Fruit fly (Drosophila melanogaster): ENCODE results near the gene Bdp1.
A peak's percentile ranks its signal among the peaks of the same experiment; 100 is the strongest.

Gene Bdp1

DNA sequence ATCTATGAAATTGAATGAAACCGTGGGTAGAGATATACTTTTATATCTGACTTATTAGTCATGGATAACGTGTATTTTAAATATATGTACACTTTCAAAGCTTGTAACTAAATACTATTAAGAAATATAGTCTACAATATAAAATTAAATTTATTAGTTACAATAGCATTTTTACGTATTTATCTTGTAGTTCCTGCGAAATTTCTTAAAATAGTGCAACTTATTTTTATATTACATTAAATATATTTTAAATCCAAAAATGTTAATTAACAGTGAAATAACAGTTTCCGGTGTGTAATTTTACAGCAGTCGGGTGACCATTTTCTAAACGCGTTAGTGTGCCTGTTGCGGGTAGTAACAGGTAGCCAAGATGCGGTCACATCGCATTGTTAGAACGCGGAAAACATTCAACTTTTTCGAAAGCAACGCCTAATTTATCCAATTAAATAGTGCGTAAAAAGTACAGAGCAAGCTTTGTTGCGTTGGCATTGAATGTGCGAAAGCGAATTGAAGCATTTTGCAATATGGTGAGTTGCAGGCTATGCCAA lies 25.0 kb upstream of the Bdp1 start, which contains the start of the genes CG10859 and CG7110:
TSS of gene CG10859 (minus strand) at position 51 of the 548 bp plus-strand sequence.
TSS of gene CG7110 (plus strand) at position 378 of the 548 bp plus-strand sequence.
- TF ChIP-seq CG34367 (tag; optimal IDR thresholded peaks at IDR 0.05) (peak; percentile 10), gl (tag; optimal IDR thresholded peaks at IDR 0.05) (no peak), Snoo (tag; optimal IDR thresholded peaks at IDR 0.05) (peak; percentile 49)

DNA sequence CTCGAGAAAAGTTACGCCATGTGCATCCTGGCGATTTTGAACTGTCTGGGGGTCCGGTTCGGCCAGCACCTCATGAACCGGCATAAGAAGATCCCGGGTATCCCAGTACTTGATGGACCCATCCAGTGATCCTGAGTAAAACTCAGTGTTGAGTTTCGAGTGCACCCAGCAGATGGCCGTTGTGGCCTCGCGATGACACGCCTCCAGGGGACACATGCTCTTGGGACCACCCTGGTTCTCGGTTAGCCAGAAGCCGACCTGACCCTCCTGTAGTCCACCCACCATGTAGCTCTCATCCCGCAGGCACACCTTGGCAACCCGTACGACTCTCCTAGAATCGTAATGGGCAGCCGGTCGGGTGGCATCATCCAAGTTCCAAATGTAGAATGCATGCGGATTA lies 23.7 kb upstream of the Bdp1 start:
- TF ChIP-seq CG15710 (tag; optimal IDR thresholded peaks at IDR 0.05) (no peak), Pif1A (GFP tag; optimal IDR thresholded peaks at IDR 0.05) (no peak), Snoo (tag; optimal IDR thresholded peaks at IDR 0.05) (no peak), CG17806 (tag; optimal IDR thresholded peaks at IDR 0.05) (no peak), CG32121 (GFP tag; IDR thresholded peaks at IDR 0.05) (no peak), CG34367 (tag; optimal IDR thresholded peaks at IDR 0.05) (no peak), gl (tag; optimal IDR thresholded peaks at IDR 0.05) (no peak), Pif1B (GFP tag; optimal IDR thresholded peaks at IDR 0.05) (no peak), CG13204 (GFP tag; optimal IDR thresholded peaks at IDR 0.05) (no peak), CG9948 (tag; optimal IDR thresholded peaks at IDR 0.05) (no peak), CG4496 (GFP tag; IDR thresholded peaks at IDR 0.05) (no peak)

DNA sequence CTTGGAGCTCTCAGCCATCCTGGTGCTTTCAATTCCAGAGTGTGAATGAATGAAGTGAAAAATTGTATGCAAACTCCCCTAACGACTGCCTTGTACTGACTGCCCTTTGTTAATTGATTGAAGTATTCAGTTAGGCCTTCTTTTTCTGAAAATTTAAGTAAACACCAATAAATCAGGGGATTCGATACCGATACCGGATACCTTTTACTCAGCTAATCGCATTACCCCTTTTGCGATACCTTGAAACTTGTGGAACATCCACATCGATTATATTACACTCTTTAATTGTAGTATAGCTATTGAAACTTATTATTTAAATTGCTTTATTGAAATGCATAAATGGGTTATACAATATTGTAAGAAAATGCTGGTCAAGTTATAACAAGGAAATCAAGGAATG lies 22.4 kb upstream of the Bdp1 start, which contains the start of gene CG16957:
TSS of gene CG16957 (minus strand) at position 101 of the 400 bp plus-strand sequence.
- TF ChIP-seq CG15710 (tag; optimal IDR thresholded peaks at IDR 0.05) (no peak), CG8159 (tag; optimal IDR thresholded peaks at IDR 0.05) (no peak), CG17806 (tag; optimal IDR thresholded peaks at IDR 0.05) (no peak), fd96Ca (GFP tag; IDR thresholded peaks at IDR 0.05) (no peak), CG10348 (GFP tag; IDR thresholded peaks at IDR 0.05) (no peak), Pif1B (GFP tag; optimal IDR thresholded peaks at IDR 0.05) (no peak), CG14655 (GFP tag; optimal IDR thresholded peaks at IDR 0.05) (no peak)

DNA sequence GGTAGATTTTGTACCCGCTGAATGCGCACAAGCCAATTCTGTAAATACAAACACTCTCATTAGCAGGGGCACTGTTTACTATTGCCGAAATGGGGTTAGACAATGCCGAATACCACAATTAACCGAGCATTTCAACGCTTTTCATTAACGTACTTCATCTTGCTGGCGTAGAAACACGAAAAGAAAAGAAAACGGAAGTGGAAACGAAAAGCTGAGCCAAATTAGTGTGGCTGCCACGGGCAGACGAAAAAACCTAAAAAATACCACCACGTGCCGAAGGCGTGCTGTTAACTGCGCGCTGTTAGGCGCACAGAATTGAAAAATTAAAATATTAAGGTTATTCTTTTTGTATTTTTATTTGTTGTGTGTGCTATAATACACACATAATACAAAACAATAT lies 21.2 kb upstream of the Bdp1 start, which contains the start of gene RpL24:
TSS of gene RpL24 (minus strand) at position 229 of the 400 bp plus-strand sequence.
- peak; percentile 62; the same call in 1 of the 2 replicates for TF ChIP-seq CG32121 (GFP tag; IDR thresholded peaks at IDR 0.05)
- TF ChIP-seq CG4496 (GFP tag; IDR thresholded peaks at IDR 0.05): peak; percentile 92
- TF ChIP-seq CG10348 (GFP tag; IDR thresholded peaks at IDR 0.05): no peak
- TF ChIP-seq CG8301 (tag; optimal IDR thresholded peaks at IDR 0.05): peak; percentile 59
- TF ChIP-seq CG8159 (tag; optimal IDR thresholded peaks at IDR 0.05): peak; percentile 66
- no peak for TF ChIP-seq EcR (GFP tag; optimal IDR thresholded peaks at IDR 0.05)
- TF ChIP-seq gl (tag; optimal IDR thresholded peaks at IDR 0.05): peak; percentile 80
- no peak for TF ChIP-seq CG14655 (GFP tag; optimal IDR thresholded peaks at IDR 0.05)
- peak; percentile 8 for TF ChIP-seq CG9948 (tag; optimal IDR thresholded peaks at IDR 0.05)
- no peak for TF ChIP-seq D1 (tag; optimal IDR thresholded peaks at IDR 0.05)
- TF ChIP-seq CG17806 (tag; optimal IDR thresholded peaks at IDR 0.05): peak; percentile 25
- no peak for TF ChIP-seq CG13204 (GFP tag; optimal IDR thresholded peaks at IDR 0.05)
- TF ChIP-seq Pif1B (GFP tag; optimal IDR thresholded peaks at IDR 0.05): peak; percentile 84
- TF ChIP-seq rn (GFP tag; IDR thresholded peaks at IDR 0.05): peak; percentile 62; the same call in 1 of the 2 replicates
- TF ChIP-seq Snoo (tag; optimal IDR thresholded peaks at IDR 0.05): peak; percentile 95
- peak; percentile 70 for TF ChIP-seq CG15710 (tag; optimal IDR thresholded peaks at IDR 0.05)
- TF ChIP-seq Ets98B (GFP tag; IDR thresholded peaks at IDR 0.05): peak; percentile 80
- peak; percentile 63; the same call in 1 of the 3 replicates for TF ChIP-seq fd96Ca (GFP tag; IDR thresholded peaks at IDR 0.05)
- TF ChIP-seq CG34367 (tag; optimal IDR thresholded peaks at IDR 0.05): peak; percentile 82
- peak; percentile 89 for TF ChIP-seq Pif1A (GFP tag; optimal IDR thresholded peaks at IDR 0.05)
- peak; percentile 81 for TF ChIP-seq CG12605 (GFP tag; IDR thresholded peaks at IDR 0.05)

DNA sequence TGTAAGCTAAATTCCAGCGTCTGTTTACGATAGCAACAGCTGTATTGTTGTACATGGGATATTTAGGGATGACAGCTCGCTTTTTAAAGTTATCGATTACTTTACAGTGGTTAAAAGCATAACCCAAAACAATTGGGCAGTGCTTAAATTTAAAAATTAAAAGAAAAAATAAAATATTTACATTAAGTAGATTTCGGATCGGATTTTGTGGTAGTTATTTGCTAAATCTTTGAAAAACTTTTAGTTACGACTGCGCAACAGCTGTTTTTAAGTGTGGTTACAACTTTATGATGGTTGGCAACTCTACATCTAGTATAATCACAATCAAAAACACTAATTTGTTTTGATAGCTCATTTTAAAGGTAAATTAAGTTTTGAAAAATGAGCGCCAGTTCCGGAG lies 13.6 kb upstream of the Bdp1 start, which contains the start of the genes Ing5 and CG7099:
TSS of gene Ing5 (minus strand) at position 58 of the 400 bp plus-strand sequence.
TSS of gene CG7099 (plus strand) at position 317 of the 400 bp plus-strand sequence.
- TF ChIP-seq Ets98B (GFP tag; IDR thresholded peaks at IDR 0.05) (peak; percentile 93), CG12605 (GFP tag; IDR thresholded peaks at IDR 0.05) (peak; percentile 89), CG34367 (tag; optimal IDR thresholded peaks at IDR 0.05) (peak; percentile 88), CG13204 (GFP tag; optimal IDR thresholded peaks at IDR 0.05) (no peak), CG32121 (GFP tag; IDR thresholded peaks at IDR 0.05) (peak; percentile 93), rn (GFP tag; IDR thresholded peaks at IDR 0.05) (peak; percentile 87), CG4496 (GFP tag; IDR thresholded peaks at IDR 0.05) (peak; percentile 96), D1 (tag; optimal IDR thresholded peaks at IDR 0.05) (no peak), EcR (GFP tag; optimal IDR thresholded peaks at IDR 0.05) (no peak), CG8159 (tag; optimal IDR thresholded peaks at IDR 0.05) (peak; percentile 93), Snoo (tag; optimal IDR thresholded peaks at IDR 0.05) (peak; percentile 95), CG10348 (GFP tag; IDR thresholded peaks at IDR 0.05) (peak; percentile 63), CG9948 (tag; optimal IDR thresholded peaks at IDR 0.05) (peak; percentile 92), Pif1A (GFP tag; optimal IDR thresholded peaks at IDR 0.05) (no peak), CG8301 (tag; optimal IDR thresholded peaks at IDR 0.05) (peak; percentile 89), CG14655 (GFP tag; optimal IDR thresholded peaks at IDR 0.05) (no peak), fd96Ca (GFP tag; IDR thresholded peaks at IDR 0.05) (peak; percentile 93), gl (tag; optimal IDR thresholded peaks at IDR 0.05) (peak; percentile 77), Pif1B (GFP tag; optimal IDR thresholded peaks at IDR 0.05) (peak; percentile 93), CG17806 (tag; optimal IDR thresholded peaks at IDR 0.05) (peak; percentile 94), CG15710 (tag; optimal IDR thresholded peaks at IDR 0.05) (peak; percentile 93)

All from whole organism, pupa.